Worm (Caenorhabditis elegans): Measurements from ENCODE around the gene T04F3.4.
A peak's percentile ranks its signal among the peaks of the same experiment; 100 is the strongest.

The T04F3.4 gene

DNA sequence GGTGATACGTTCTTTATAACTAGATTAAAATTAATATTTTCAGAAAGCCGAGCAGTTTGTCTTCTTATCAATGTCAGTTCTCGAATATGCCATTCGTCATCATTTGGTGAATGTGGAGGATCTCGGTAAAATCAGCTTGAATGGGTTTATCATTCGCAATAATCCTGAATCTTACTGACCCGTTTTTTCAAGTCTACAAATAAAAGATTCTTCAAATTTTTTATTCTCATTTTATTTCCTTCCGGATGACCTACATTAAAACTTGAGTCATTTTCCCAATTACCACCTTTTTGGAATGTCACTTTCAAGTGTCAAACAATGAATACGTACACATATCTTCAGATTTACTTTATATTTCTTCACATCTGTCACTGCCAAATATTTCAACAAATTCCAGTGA, 2.5 kb downstream of the T04F3.4 start, which contains the start of gene T04F3.5:
Gene T04F3.5, plus strand, starts transcription at position 301 of the 400 bp plus-strand sequence.
- TF ChIP-seq nhr-43 (tag; optimal IDR thresholded peaks at IDR 0.05; ENCODE audit: poor library complexity, severe bottlenecking) (no peak), nhr-25 (tag; optimal IDR thresholded peaks at IDR 0.05) (no peak), nhr-77 (tag; optimal IDR thresholded peaks at IDR 0.05) (no peak), hmg-11 (tag; optimal IDR thresholded peaks at IDR 0.05) (no peak), ceh-82 (tag; optimal IDR thresholded peaks at IDR 0.05) (no peak), nhr-76 (tag; optimal IDR thresholded peaks at IDR 0.05) (no peak), elt-3 (tag; optimal IDR thresholded peaks at IDR 0.05) (no peak), ceh-9 (tag; optimal IDR thresholded peaks at IDR 0.05) (no peak), lin-15B (tag; optimal IDR thresholded peaks at IDR 0.05) (no peak), elt-2 (tag; optimal IDR thresholded peaks at IDR 0.05) (no peak), elt-1 (tag; optimal IDR thresholded peaks at IDR 0.05) (no peak)

DNA sequence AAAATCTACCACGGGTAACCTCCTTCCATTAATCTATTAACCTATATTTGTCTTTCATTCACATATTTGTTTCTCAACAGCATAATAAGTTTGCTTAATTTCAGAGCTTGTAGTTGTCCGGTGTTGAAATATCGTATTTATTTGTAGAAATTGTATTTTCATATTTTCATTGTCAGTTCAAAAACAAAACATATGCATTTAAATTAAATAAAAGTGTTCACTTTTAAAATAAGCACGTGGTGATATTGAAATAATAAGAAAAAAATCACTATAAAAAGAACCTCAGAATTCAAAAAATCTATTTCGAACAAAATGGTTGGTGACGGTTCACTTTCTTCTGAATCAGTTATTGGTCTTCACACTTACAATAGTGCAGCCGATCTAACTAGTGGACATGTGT, 4.2 kb downstream of the T04F3.4 start, which contains the start of gene T04F3.3:
Gene T04F3.3, plus strand, starts transcription at position 301 of the 400 bp plus-strand sequence.
- TF ChIP-seq ceh-9 (tag; optimal IDR thresholded peaks at IDR 0.05) (no peak), daf-12 (tag; optimal IDR thresholded peaks at IDR 0.05) (no peak), eor-1 (tag; optimal IDR thresholded peaks at IDR 0.05) (no peak), nfya-1 (tag; optimal IDR thresholded peaks at IDR 0.05; ENCODE audit: insufficient read depth) (no peak)

- no peak for TF ChIP-seq aly-2 (tag; optimal IDR thresholded peaks at IDR 0.05)
- TF ChIP-seq nhr-77 (tag; optimal IDR thresholded peaks at IDR 0.05): no peak
These were observed 5.5 kb downstream of the T04F3.4 start, which contains the start of gene smoc-1 for ce11 chrV:11757358-11757757. smoc-1 (plus strand) TSS chrV:11757658.

DNA sequence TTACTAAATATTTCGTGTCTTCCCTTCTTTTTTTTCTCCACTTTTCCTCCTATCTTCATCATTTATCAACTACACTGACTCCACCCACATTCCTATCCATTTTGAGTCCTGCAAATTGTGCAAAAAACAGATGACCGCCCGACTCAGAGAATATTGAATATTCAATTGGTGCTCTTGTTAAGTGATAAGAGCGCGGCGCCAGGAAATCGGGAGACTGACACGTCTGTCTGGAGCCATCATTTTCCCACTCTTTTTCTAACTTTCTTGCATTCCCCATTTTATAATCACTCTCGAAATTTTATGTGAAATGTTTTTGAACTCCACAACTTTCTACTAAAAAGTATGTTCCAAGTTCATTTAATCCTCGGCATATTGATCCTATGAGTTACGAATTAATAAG, 7.0 kb downstream of the T04F3.4 start:
- peak; percentile 64 for TF ChIP-seq elt-2 (tag; optimal IDR thresholded peaks at IDR 0.05)
- peak; percentile 7 for TF ChIP-seq pqm-1 (tag; optimal IDR thresholded peaks at IDR 0.05)
- TF ChIP-seq nhr-11 (tag; optimal IDR thresholded peaks at IDR 0.05): no peak

- TF ChIP-seq ceh-16 (tag; optimal IDR thresholded peaks at IDR 0.05): no peak
- no peak for TF ChIP-seq nhr-43 (tag; optimal IDR thresholded peaks at IDR 0.05; ENCODE audit: poor library complexity, severe bottlenecking)
- no peak for TF ChIP-seq sea-2 (GFP tag; optimal IDR thresholded peaks at IDR 0.05)
- no peak for TF ChIP-seq nhr-11 (tag; optimal IDR thresholded peaks at IDR 0.05)
- no peak for TF ChIP-seq lsy-12 (tag; optimal IDR thresholded peaks at IDR 0.05)
- no peak for TF ChIP-seq unc-39 (tag; optimal IDR thresholded peaks at IDR 0.05)
- TF ChIP-seq nfya-1 (tag; optimal IDR thresholded peaks at IDR 0.05; ENCODE audit: insufficient read depth): no peak
- TF ChIP-seq egl-5 (tag; optimal IDR thresholded peaks at IDR 0.05): no peak
- no peak for TF ChIP-seq mml-1 (tag; optimal IDR thresholded peaks at IDR 0.05)
- no peak for TF ChIP-seq pha-4 (tag; optimal IDR thresholded peaks at IDR 0.05)
- no peak for TF ChIP-seq hmg-11 (tag; optimal IDR thresholded peaks at IDR 0.05)
- TF ChIP-seq fos-1 (tag; optimal IDR thresholded peaks at IDR 0.05): no peak
- no peak for TF ChIP-seq mdl-1 (tag; optimal IDR thresholded peaks at IDR 0.05)
- no peak for TF ChIP-seq ZK546.5 (tag; optimal IDR thresholded peaks at IDR 0.05)
- TF ChIP-seq lin-39 (tag; optimal IDR thresholded peaks at IDR 0.05): no peak
- TF ChIP-seq skn-1 (tag; optimal IDR thresholded peaks at IDR 0.05): no peak
These were observed 11.4 kb downstream of the T04F3.4 start for ce11 chrV:11751480-11751879.

ce11 chrV:11741078-11741477, 21.8 kb downstream of the T04F3.4 start:
- TF ChIP-seq unc-62 (GFP tag; optimal IDR thresholded peaks at IDR 0.05): no peak

- TF ChIP-seq nhr-43 (tag; optimal IDR thresholded peaks at IDR 0.05; ENCODE audit: poor library complexity, severe bottlenecking): peak; percentile 56
- TF ChIP-seq nhr-23 (tag; optimal IDR thresholded peaks at IDR 0.05): peak; percentile 27
- no peak for TF ChIP-seq elt-2 (tag; optimal IDR thresholded peaks at IDR 0.05)
- no peak for TF ChIP-seq eor-1 (tag; optimal IDR thresholded peaks at IDR 0.05)
- no peak for TF ChIP-seq mdl-1 (tag; optimal IDR thresholded peaks at IDR 0.05)
- no peak for TF ChIP-seq lsy-12 (tag; optimal IDR thresholded peaks at IDR 0.05)
- TF ChIP-seq jun-1 (tag; optimal IDR thresholded peaks at IDR 0.05): no peak
- TF ChIP-seq nfya-1 (tag; optimal IDR thresholded peaks at IDR 0.05; ENCODE audit: insufficient read depth): no peak
- peak in 2 of 3 experiments; percentile 15 to 84 for TF ChIP-seq elt-3 (tag; optimal IDR thresholded peaks at IDR 0.05)
- TF ChIP-seq aly-2 (tag; optimal IDR thresholded peaks at IDR 0.05): no peak
- TF ChIP-seq nhr-25 (tag; optimal IDR thresholded peaks at IDR 0.05): peak; percentile 33
- no peak for TF ChIP-seq ceh-82 (tag; optimal IDR thresholded peaks at IDR 0.05)
- TF ChIP-seq nhr-237 (tag; optimal IDR thresholded peaks at IDR 0.05): no peak
- no peak for TF ChIP-seq ceh-9 (tag; optimal IDR thresholded peaks at IDR 0.05)
- TF ChIP-seq mml-1 (tag; optimal IDR thresholded peaks at IDR 0.05): no peak
- TF ChIP-seq ztf-11 (tag; optimal IDR thresholded peaks at IDR 0.05): no peak
- TF ChIP-seq hmg-11 (tag; optimal IDR thresholded peaks at IDR 0.05): no peak
These were observed 23.0 kb downstream of the T04F3.4 start, which contains the start of gene T04F3.1 for ce11 chrV:11739820-11740219. T04F3.1 (plus strand) TSS chrV:11740065.

Measured in whole organism, L3 larva.